Fruit fly (Drosophila melanogaster) whole organism, prepupa: ENCODE data around the gene VGlut.

Experiments
- Blimp-1 ChIP-seq: fragments of 200-800 bp; sonication (Bioruptor generic); optimal IDR thresholded peaks from 3 replicates; lab custom pipeline; 2017; ENCODE audit warnings: missing biosample characterization, missing genetic modification characterization, mild to moderate bottlenecking, moderate library complexity, missing genetic modification reagents
- CG10631 ChIP-seq: fragments of 200-800 bp; sonication (Bioruptor generic); optimal IDR thresholded peaks from 2 replicates; lab custom pipeline; 2016; ENCODE audit warnings: missing biosample characterization, missing genetic modification characterization
- CG11294 ChIP-seq: fragments of 200-800 bp; sonication (Bioruptor generic); IDR thresholded peaks from 2 replicates; pipeline ENCODE4 v1.3.6; 2022; ENCODE audit warnings: missing biosample characterization, missing genetic modification characterization
- CG11762 ChIP-seq: fragments of 200-800 bp; sonication (Bioruptor generic); optimal IDR thresholded peaks from 3 replicates; lab custom pipeline; 2016; ENCODE audit warnings: missing biosample characterization, missing genetic modification characterization; ENCODE audit not compliant: insufficient read depth
- CG11902 ChIP-seq: fragments of 200-800 bp; sonication (Bioruptor generic); optimal IDR thresholded peaks from 3 replicates; lab custom pipeline; 2016; ENCODE audit warnings: missing biosample characterization, missing genetic modification characterization
- CG15336 ChIP-seq: fragments of 200-800 bp; sonication (Bioruptor generic); IDR thresholded peaks from 2 replicates; pipeline ENCODE4 v1.3.6; 2022; ENCODE audit warnings: missing biosample characterization, missing genetic modification characterization
- CG16779 ChIP-seq: fragments of 200-800 bp; sonication (Bioruptor generic); optimal IDR thresholded peaks from 3 replicates; lab custom pipeline; 2017; ENCODE audit warnings: missing biosample characterization, mild to moderate bottlenecking, missing genetic modification characterization
- CG31627 ChIP-seq: fragments of 200-800 bp; sonication (Bioruptor generic); optimal IDR thresholded peaks from 3 replicates; lab custom pipeline; 2016; ENCODE audit warnings: missing biosample characterization, missing genetic modification characterization
- CG32006 ChIP-seq: fragments of 200-800 bp; sonication (Bioruptor generic); optimal IDR thresholded peaks from 3 replicates; lab custom pipeline; 2017; ENCODE audit warnings: missing biosample characterization, mild to moderate bottlenecking, missing genetic modification characterization
- CG34406 ChIP-seq: fragments of 200-800 bp; sonication (Bioruptor generic); optimal IDR thresholded peaks from 3 replicates; lab custom pipeline; 2016; ENCODE audit warnings: missing biosample characterization, missing genetic modification characterization
- CG3919 ChIP-seq: fragments of 200-800 bp; sonication (Bioruptor generic); optimal IDR thresholded peaks from 3 replicates; lab custom pipeline; 2016; ENCODE audit warnings: missing biosample characterization, missing genetic modification characterization
- CG4318 ChIP-seq: fragments of 200-800 bp; sonication (Bioruptor generic); optimal IDR thresholded peaks from 3 replicates; lab custom pipeline; 2017; ENCODE audit warnings: missing biosample characterization, mild to moderate bottlenecking, missing genetic modification characterization
- CG6276 ChIP-seq: fragments of 200-800 bp; sonication (Bioruptor generic); optimal IDR thresholded peaks from 2 replicates; lab custom pipeline; 2017; ENCODE audit warnings: missing biosample characterization, mild to moderate bottlenecking, missing genetic modification characterization
- CG6792 ChIP-seq: fragments of 200-800 bp; sonication (Bioruptor generic); optimal IDR thresholded peaks from 3 replicates; lab custom pipeline; 2016; ENCODE audit warnings: missing biosample characterization, missing genetic modification characterization
- CG6808 ChIP-seq: fragments of 200-800 bp; sonication (Bioruptor generic); optimal IDR thresholded peaks from 3 replicates; lab custom pipeline; 2017; ENCODE audit warnings: missing biosample characterization, missing genetic modification characterization, mild to moderate bottlenecking, moderate library complexity, missing genetic modification reagents
- CG6854 ChIP-seq: fragments of 200-800 bp; sonication (Bioruptor generic); optimal IDR thresholded peaks from 2 replicates; lab custom pipeline; 2017; ENCODE audit warnings: missing biosample characterization, mild to moderate bottlenecking, missing genetic modification characterization
- CG7368 ChIP-seq: fragments of 200-800 bp; sonication (Bioruptor generic); optimal IDR thresholded peaks from 3 replicates; lab custom pipeline; 2016; ENCODE audit warnings: missing biosample characterization, missing genetic modification characterization
- CG8319 ChIP-seq: fragments of 200-800 bp; sonication (Bioruptor generic); optimal IDR thresholded peaks from 3 replicates; lab custom pipeline; 2016; ENCODE audit warnings: missing biosample characterization, missing genetic modification characterization
- CG8632 ChIP-seq: fragments of 200-800 bp; sonication (Bioruptor generic); optimal IDR thresholded peaks from 3 replicates; lab custom pipeline; 2016; ENCODE audit warnings: missing biosample characterization, missing genetic modification characterization
- CG9139 ChIP-seq: fragments of 200-800 bp; sonication (Bioruptor generic); optimal IDR thresholded peaks from 3 replicates; lab custom pipeline; 2017; ENCODE audit warnings: missing biosample characterization, mild to moderate bottlenecking, missing genetic modification characterization
- Eip78C ChIP-seq: fragments of 200-800 bp; sonication (Bioruptor generic); peaks from one replicate; lab custom pipeline; 2016; ENCODE audit warnings: missing biosample characterization, missing genetic modification characterization
- Eip93F ChIP-seq: fragments of 200-800 bp; sonication (Bioruptor generic); optimal IDR thresholded peaks from 2 replicates; lab custom pipeline; 2016; ENCODE audit warnings: missing biosample characterization, mild to moderate bottlenecking, missing genetic modification characterization
- Ets96B ChIP-seq: fragments of 200-800 bp; optimal IDR thresholded peaks from 2 replicates; lab custom pipeline; 2019; ENCODE audit warnings: missing biosample characterization, mild to moderate bottlenecking, missing genetic modification characterization, moderate library complexity
- Gug ChIP-seq: fragments of 200-800 bp; sonication (Bioruptor generic); IDR thresholded peaks from 2 replicates; pipeline ENCODE4 v1.3.6; 2022; ENCODE audit warnings: missing biosample characterization, missing genetic modification characterization
- Hr38 ChIP-seq: sonication (Bioruptor generic); optimal IDR thresholded peaks from 2 replicates; lab custom pipeline; 2016; ENCODE audit warnings: missing biosample characterization, missing genetic modification characterization
- Hr39 ChIP-seq: fragments of 200-800 bp; sonication (Bioruptor generic); optimal IDR thresholded peaks from 2 replicates; lab custom pipeline; 2016; ENCODE audit warnings: missing biosample characterization, missing genetic modification characterization
- Lpt ChIP-seq: fragments of 200-800 bp; sonication (Bioruptor generic); optimal IDR thresholded peaks from 3 replicates; lab custom pipeline; 2016; ENCODE audit warnings: missing biosample characterization, missing genetic modification characterization
- Met ChIP-seq: fragments of 200-800 bp; sonication (Bioruptor generic); optimal IDR thresholded peaks from 3 replicates; lab custom pipeline; 2016; ENCODE audit warnings: missing biosample characterization, missing genetic modification characterization
- Smox ChIP-seq: fragments of 200-800 bp; sonication (Bioruptor generic); optimal IDR thresholded peaks from 3 replicates; lab custom pipeline; 2016; ENCODE audit warnings: missing biosample characterization, missing genetic modification characterization
- Sox102F ChIP-seq: fragments of 200-800 bp; sonication (Bioruptor generic); optimal IDR thresholded peaks from 2 replicates; lab custom pipeline; 2016; ENCODE audit warnings: missing biosample characterization, mild to moderate bottlenecking, missing genetic modification characterization
- Sox15 ChIP-seq: fragments of 200-800 bp; sonication (Bioruptor generic); optimal IDR thresholded peaks from 3 replicates; lab custom pipeline; 2016; ENCODE audit warnings: missing biosample characterization, missing genetic modification characterization
- achi ChIP-seq: fragments of 200-800 bp; sonication (Bioruptor generic); optimal IDR thresholded peaks from 3 replicates; lab custom pipeline; 2016; ENCODE audit warnings: missing biosample characterization, missing genetic modification characterization
- acj6 ChIP-seq: fragments of 200-800 bp; sonication (Bioruptor generic); optimal IDR thresholded peaks from 3 replicates; lab custom pipeline; 2016; ENCODE audit warnings: missing biosample characterization, missing genetic modification characterization
- cyc ChIP-seq: fragments of 200-800 bp; sonication (Bioruptor generic); optimal IDR thresholded peaks from 3 replicates; lab custom pipeline; 2016; ENCODE audit warnings: missing biosample characterization, missing genetic modification characterization
- dac ChIP-seq: fragments of 200-800 bp; sonication (Bioruptor generic); optimal IDR thresholded peaks from 2 replicates; lab custom pipeline; 2017; ENCODE audit warnings: missing biosample characterization, mild to moderate bottlenecking, missing genetic modification characterization
- dsx ChIP-seq: fragments of 200-800 bp; optimal IDR thresholded peaks from 3 replicates; lab custom pipeline; 2019; ENCODE audit warnings: missing biosample characterization, mild to moderate bottlenecking, missing genetic modification characterization, moderate library complexity; ENCODE audit not compliant: poor library complexity, severe bottlenecking
- eg ChIP-seq: fragments of 200-800 bp; sonication (Bioruptor generic); IDR thresholded peaks from 3 replicates; pipeline ENCODE4 v1.3.6; 2022; ENCODE audit warnings: missing biosample characterization, missing genetic modification characterization
- fkh ChIP-seq: fragments of 200-800 bp; sonication (Bioruptor generic); optimal IDR thresholded peaks from 3 replicates; lab custom pipeline; 2017; ENCODE audit warnings: missing biosample characterization, mild to moderate bottlenecking, missing genetic modification characterization, moderate library complexity
- lz ChIP-seq: fragments of 200-800 bp; sonication (Bioruptor generic); optimal IDR thresholded peaks from 3 replicates; lab custom pipeline; 2016; ENCODE audit warnings: missing biosample characterization, missing genetic modification characterization
- net ChIP-seq: fragments of 200-800 bp; sonication (Bioruptor generic); optimal IDR thresholded peaks from 3 replicates; lab custom pipeline; 2016; ENCODE audit warnings: missing biosample characterization, missing genetic modification characterization
- ss ChIP-seq, 2 experiments: fragments of 200-800 bp; sonication (Bioruptor generic); optimal IDR thresholded peaks; 2 replicates in 1 of 2; 3 replicates in 1 of 2; lab custom pipeline; 2017 to 2018; ENCODE audit warnings: mild to moderate bottlenecking in 2 of 2, missing biosample characterization in 2 of 2, missing genetic modification characterization in 2 of 2, moderate library complexity in 1 of 2
- svp ChIP-seq: fragments of 200-800 bp; sonication (Bioruptor generic); peaks from one replicate; lab custom pipeline; 2016; ENCODE audit warnings: missing biosample characterization, missing genetic modification characterization
- topi ChIP-seq: fragments of 200-800 bp; sonication (Bioruptor generic); optimal IDR thresholded peaks from 3 replicates; lab custom pipeline; 2016; ENCODE audit warnings: missing biosample characterization, missing genetic modification characterization
- vri ChIP-seq: fragments of 200-800 bp; sonication (Bioruptor generic); optimal IDR thresholded peaks from 3 replicates; lab custom pipeline; 2016; ENCODE audit warnings: missing biosample characterization, mild to moderate bottlenecking, missing genetic modification characterization

VGlut gene

DNA sequence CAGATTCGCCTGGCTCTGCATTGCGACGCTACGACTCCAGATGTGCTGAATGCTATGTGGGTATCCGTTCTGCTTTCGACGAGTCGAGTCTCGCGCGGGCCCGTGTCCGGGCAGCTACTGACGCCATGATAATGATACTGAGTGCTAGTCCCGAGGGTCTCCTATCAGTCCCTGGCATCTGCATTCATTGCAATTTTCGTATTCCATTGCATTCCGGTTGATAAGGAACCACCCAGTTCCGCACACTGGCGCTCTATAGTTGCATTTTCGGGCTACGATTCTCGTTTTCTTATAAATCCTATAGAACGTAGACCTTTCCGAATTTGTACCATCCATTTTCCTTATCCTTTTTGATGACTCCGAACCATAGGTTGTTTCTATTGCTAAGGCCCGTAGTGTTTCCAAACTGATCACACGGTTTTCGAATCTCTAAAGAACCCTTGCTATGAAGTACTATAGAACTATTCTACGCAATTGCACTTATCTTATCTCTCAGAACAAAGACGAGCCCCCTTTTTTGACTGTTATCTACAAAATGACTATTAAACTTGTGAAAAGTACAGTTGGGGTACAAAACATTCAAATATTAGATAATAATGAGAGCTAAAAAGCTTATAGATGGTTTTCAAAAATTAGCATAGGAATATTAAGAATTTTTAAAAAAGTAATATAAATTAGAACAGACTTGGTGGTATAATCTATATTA lies 28.5 kb upstream of the VGlut start, which contains the start of gene CG3597:
TSS of gene CG3597 (minus strand) at position 119 of the 706 bp plus-strand sequence.
- TF ChIP-seq ss (GFP tag; optimal IDR thresholded peaks at IDR 0.05; lab: Kevin White, UChicago) (no peak), CG9139 (GFP tag; lab: Kevin White, UChicago) (no peak), CG16779 (tag; lab: Kevin White, UChicago) (no peak), CG10631 (GFP tag; lab: Kevin White, UChicago) (no peak), svp (peak; percentile 73), Sox102F (no peak), CG6276 (GFP tag; lab: Kevin White, UChicago) (no peak), net (GFP tag; lab: Kevin White, UChicago) (no peak)

DNA sequence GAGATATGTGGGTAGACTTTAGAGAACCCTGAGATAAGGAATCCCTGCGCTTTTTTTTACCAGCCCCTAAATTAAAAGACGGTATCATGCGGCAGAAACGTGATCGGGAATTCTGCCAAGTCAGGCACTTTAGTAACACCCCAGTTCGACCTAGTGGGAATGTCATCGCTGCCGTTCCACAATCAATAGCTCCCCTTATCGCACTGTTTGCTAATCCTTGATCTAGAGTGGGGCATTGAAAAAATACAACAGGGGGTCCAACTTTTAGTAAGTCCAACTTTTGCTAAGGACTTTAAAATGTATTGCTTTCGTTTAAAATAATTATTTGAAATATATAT lies 28.0 kb upstream of the VGlut start:
- peak; percentile 29 for TF ChIP-seq vri (GFP tag; lab: Kevin White, UChicago)
- TF ChIP-seq fkh (GFP tag; lab: Kevin White, UChicago) = no peak

DNA sequence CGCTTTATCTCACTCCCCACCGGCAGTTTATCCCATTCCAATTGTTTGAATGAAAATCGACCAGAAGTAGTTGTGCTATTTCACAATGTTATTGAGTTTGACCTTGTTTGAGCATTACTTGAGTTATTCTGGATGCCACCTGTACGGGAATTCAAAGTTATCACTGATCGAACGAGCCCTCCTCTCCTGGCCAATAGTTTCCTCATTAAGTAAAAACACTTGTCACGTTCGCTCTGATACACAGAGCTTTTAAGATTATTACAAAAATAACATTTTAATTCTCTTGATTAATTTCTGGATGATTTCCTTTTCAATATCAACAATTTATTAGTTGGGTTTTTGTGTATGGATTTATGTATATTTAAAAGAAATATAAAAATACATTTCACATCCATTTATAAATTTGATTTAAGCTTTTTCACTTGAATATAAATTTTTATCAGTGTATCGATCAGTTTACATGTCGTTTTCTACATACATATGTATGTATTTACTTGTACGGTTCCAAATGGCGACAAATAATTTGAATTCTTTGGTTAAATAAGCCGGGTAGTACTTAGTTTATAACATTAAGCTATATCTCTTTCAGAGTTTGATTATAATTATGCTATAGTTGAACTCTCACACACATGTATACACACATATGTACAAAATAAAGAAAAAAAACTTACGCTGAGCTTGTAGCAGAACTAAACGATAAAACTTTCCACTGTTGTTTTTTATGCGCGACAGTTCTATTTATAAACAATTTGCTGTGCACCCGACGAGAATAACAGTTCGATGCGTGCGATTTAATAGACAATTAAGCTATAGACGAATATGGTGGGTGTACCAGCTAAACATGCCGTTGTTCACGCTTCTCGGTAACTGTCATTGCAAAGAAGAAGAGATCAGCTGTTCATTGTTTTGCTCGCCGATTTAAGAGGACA lies 26.0 kb upstream of the VGlut start, which contains the start of the genes CG3609 and CG15390:
TSS of gene CG3609 (minus strand) at position 810 of the 929 bp plus-strand sequence.
TSS of gene CG15390 (plus strand) at position 896 of the 929 bp plus-strand sequence.
- TF ChIP-seq achi (GFP tag; lab: Kevin White, UChicago) (peak; percentile 78), CG7368 (GFP tag; lab: Kevin White, UChicago) (peak; percentile 60), cyc (GFP tag; lab: Kevin White, UChicago) (peak; percentile 83), CG4318 (GFP tag; lab: Kevin White, UChicago) (peak; percentile 20), CG6792 (GFP tag; lab: Kevin White, UChicago) (peak; percentile 65), CG6854 (GFP tag; lab: Kevin White, UChicago) (peak; percentile 9), net (GFP tag; lab: Kevin White, UChicago) (peak; percentile 83), dsx (GFP tag; lab: Kevin White, UChicago) (peak; percentile 74), CG34406 (GFP tag; lab: Kevin White, UChicago) (peak; percentile 30), CG16779 (tag; lab: Kevin White, UChicago) (peak; percentile 80), acj6 (peak; percentile 62), CG8319 (GFP tag; lab: Kevin White, UChicago) (peak; percentile 43), Gug (GFP tag; lab: Robert Waterston, UW) (peak; percentile 46), CG11902 (GFP tag; lab: Kevin White, UChicago) (peak; percentile 49), eg (GFP tag; lab: Robert Waterston, UW) (peak; percentile 88), Sox15 (GFP tag; lab: Kevin White, UChicago) (peak; percentile 14), Hr38 (GFP tag; lab: Kevin White, UChicago) (peak; percentile 76), Blimp-1 (GFP tag; lab: Kevin White, UChicago) (peak; percentile 24), topi (GFP tag; lab: Kevin White, UChicago) (peak; percentile 73), Eip93F (GFP tag; lab: Kevin White, UChicago) (peak; percentile 76), CG11762 (GFP tag; lab: Kevin White, UChicago) (no peak), Lpt (GFP tag; lab: Kevin White, UChicago) (peak; percentile 66), CG6276 (GFP tag; lab: Kevin White, UChicago) (peak; percentile 81), CG6808 (peak; percentile 71), CG11294 (GFP tag; lab: Robert Waterston, UW) (peak; percentile 58; the same call in 1 of the 2 replicates), Hr39 (GFP tag; lab: Kevin White, UChicago) (peak; percentile 83), CG8632 (GFP tag; lab: Kevin White, UChicago) (peak; percentile 54), CG9139 (GFP tag; lab: Kevin White, UChicago) (peak; percentile 76), lz (GFP tag; lab: Kevin White, UChicago) (peak; percentile 85), CG31627 (GFP tag; lab: Kevin White, UChicago) (peak; percentile 83), CG32006 (peak; percentile 57), CG3919 (GFP tag; lab: Kevin White, UChicago) (peak; percentile 91), dac (GFP tag; lab: Kevin White, UChicago) (peak; percentile 56), Ets96B (peak; percentile 56), CG15336 (GFP tag; lab: Robert Waterston, UW) (peak; percentile 78), Eip78C (GFP tag; lab: Kevin White, UChicago) (peak; percentile 92), Smox (peak; percentile 80), Met (GFP tag; lab: Kevin White, UChicago) (peak; percentile 84)
